Worm (Caenorhabditis elegans) whole organism, L4 larva: ENCODE measurements around the gene pho-14.

Experiments
- F49E8.2 ChIP-seq: sonication (generic microtip); optimal IDR thresholded peaks from 2 replicates; lab custom pipeline; 2016; ENCODE audit warnings: missing compliant biosample characterization, mild to moderate bottlenecking, missing genetic modification characterization, borderline replicate concordance
- R02D3.7 ChIP-seq: fragments of 150-350 bp; sonication (generic microtip); optimal IDR thresholded peaks from 3 replicates; lab custom pipeline; 2014; ENCODE audit warnings: missing biosample characterization, missing genetic modification characterization
- aly-2 ChIP-seq: sonication (generic microtip); optimal IDR thresholded peaks from 2 replicates; lab custom pipeline; 2018; ENCODE audit warnings: missing biosample characterization, missing genetic modification characterization
- ama-1 ChIP-seq: fragments of 150-350 bp; optimal IDR thresholded peaks from 2 replicates; lab custom pipeline; 2014; ENCODE audit warnings: inconsistent platforms, mixed read lengths
- fkh-10 ChIP-seq: fragments of 150-350 bp; optimal IDR thresholded peaks from 2 replicates; lab custom pipeline; 2014; ENCODE audit warnings: missing biosample characterization, missing genetic modification reagents, missing genetic modification characterization
- hif-1 ChIP-seq, 2 experiments: sonication (generic microtip); optimal IDR thresholded peaks; 2 replicates each; lab custom pipeline; 2016 to 2017; ENCODE audit warnings: missing compliant biosample characterization in 2 of 2, missing genetic modification characterization in 2 of 2, missing genetic modification reagents in 2 of 2, missing genotype in 2 of 2, mild to moderate bottlenecking in 1 of 2
- nhr-77 ChIP-seq: fragments of 150-350 bp; optimal IDR thresholded peaks from 2 replicates; lab custom pipeline; 2014; ENCODE audit warnings: missing biosample characterization, missing genetic modification characterization
- unc-62 ChIP-seq, 3 experiments: fragments of 150-350 bp in 1 of 3; sonication (generic microtip); optimal IDR thresholded peaks in 2 of 3; peaks in 1 of 3; 1 replicate in 1 of 3; 2 replicates in 2 of 3; lab custom pipeline; 2014 to 2017; ENCODE audit warnings: missing biosample characterization in 3 of 3, missing genetic modification characterization in 3 of 3, missing genetic modification reagents in 3 of 3, missing genotype in 1 of 3

DNA sequence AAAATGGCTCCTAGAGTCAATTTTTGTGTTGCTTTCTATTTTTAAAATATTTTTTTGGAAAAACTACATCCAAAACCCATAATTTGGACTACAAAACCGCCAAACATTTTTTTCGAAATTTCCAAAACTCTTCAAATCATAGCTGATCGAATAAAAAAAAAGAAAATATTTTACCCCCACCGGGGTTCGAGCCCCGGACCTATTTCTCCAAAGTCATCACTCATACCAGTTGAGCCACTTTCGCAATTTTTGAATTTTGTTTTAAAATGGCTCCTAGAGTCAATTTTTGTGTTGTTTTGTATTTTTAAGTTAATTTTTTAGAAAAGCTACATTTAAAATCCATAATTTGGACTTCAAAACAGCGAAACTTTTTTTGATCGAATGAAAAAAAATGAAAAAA lies 15.1 kb downstream of the pho-14 start:
- TF ChIP-seq unc-62 (GFP tag; optimal IDR thresholded peaks at IDR 0.05 in 1 of 2; lab: Kevin White, UChicago): no peak
- no peak for TF ChIP-seq unc-62 (tag; optimal IDR thresholded peaks at IDR 0.05; lab: Kevin White, UChicago)
- no peak for TF ChIP-seq fkh-10 (GFP tag; lab: Kevin White, UChicago)
- TF ChIP-seq hif-1 (tag; optimal IDR thresholded peaks at IDR 0.05; lab: Kevin White, UChicago): no peak
- TF ChIP-seq F49E8.2 (tag; lab: Kevin White, UChicago): no peak
- TF ChIP-seq ama-1 (lab: Kevin White, UChicago): no peak
- TF ChIP-seq R02D3.7 (tag; lab: Kevin White, UChicago): no peak
- TF ChIP-seq nhr-77: no peak
- TF ChIP-seq aly-2: no peak
